Fruit fly (Drosophila melanogaster): ENCODE data around the gene CG46310.

dm6 chr3R:23201122-23201521, 27.4 kb downstream of the CG46310 start:
- TF ChIP-seq CG8119 (GFP tag; IDR thresholded peaks at IDR 0.05) (no peak; the same call in 2 of the 3 replicates), dac (GFP tag; optimal IDR thresholded peaks at IDR 0.05) (no peak), pdm3 (GFP tag; optimal IDR thresholded peaks at IDR 0.05) (no peak), CG11902 (GFP tag; optimal IDR thresholded peaks at IDR 0.05) (no peak), lz (GFP tag; optimal IDR thresholded peaks at IDR 0.05) (peak; percentile 25), Hr38 (GFP tag; optimal IDR thresholded peaks at IDR 0.05) (no peak), CG9139 (GFP tag; optimal IDR thresholded peaks at IDR 0.05) (no peak), CG31627 (GFP tag; optimal IDR thresholded peaks at IDR 0.05) (no peak)
